Fruit fly (Drosophila melanogaster) whole organism, prepupa: ENCODE data around the gene CG31139.
A peak's percentile ranks its signal among the peaks of the same experiment; 100 is the strongest.

ENCODE experiments used
- Blimp-1 ChIP-seq: fragments of 200-800 bp; sonication (Bioruptor generic); optimal IDR thresholded peaks from 3 replicates; lab custom pipeline; 2017; ENCODE audit warnings: missing biosample characterization, missing genetic modification characterization, mild to moderate bottlenecking, moderate library complexity, missing genetic modification reagents
- CG10631 ChIP-seq: fragments of 200-800 bp; sonication (Bioruptor generic); optimal IDR thresholded peaks from 2 replicates; lab custom pipeline; 2016; ENCODE audit warnings: missing biosample characterization, missing genetic modification characterization
- CG10669 ChIP-seq: fragments of 200-800 bp; sonication (Bioruptor generic); optimal IDR thresholded peaks from 3 replicates; lab custom pipeline; 2018; ENCODE audit warnings: missing biosample characterization, mild to moderate bottlenecking, missing genetic modification characterization, moderate library complexity
- CG11294 ChIP-seq: fragments of 200-800 bp; sonication (Bioruptor generic); IDR thresholded peaks from 2 replicates; pipeline ENCODE4 v1.3.6; 2022; ENCODE audit warnings: missing biosample characterization, missing genetic modification characterization
- CG11762 ChIP-seq: fragments of 200-800 bp; sonication (Bioruptor generic); optimal IDR thresholded peaks from 3 replicates; lab custom pipeline; 2016; ENCODE audit warnings: missing biosample characterization, missing genetic modification characterization; ENCODE audit not compliant: insufficient read depth
- CG11902 ChIP-seq: fragments of 200-800 bp; sonication (Bioruptor generic); optimal IDR thresholded peaks from 3 replicates; lab custom pipeline; 2016; ENCODE audit warnings: missing biosample characterization, missing genetic modification characterization
- CG1621 ChIP-seq: fragments of 200-800 bp; sonication (Bioruptor generic); optimal IDR thresholded peaks from 3 replicates; lab custom pipeline; 2018; ENCODE audit warnings: missing biosample characterization, mild to moderate bottlenecking, missing genetic modification characterization
- CG3032 ChIP-seq: fragments of 200-800 bp; optimal IDR thresholded peaks from 2 replicates; lab custom pipeline; 2019; ENCODE audit warnings: missing biosample characterization, mild to moderate bottlenecking, missing genetic modification characterization, moderate library complexity
- CG31627 ChIP-seq: fragments of 200-800 bp; sonication (Bioruptor generic); optimal IDR thresholded peaks from 3 replicates; lab custom pipeline; 2016; ENCODE audit warnings: missing biosample characterization, missing genetic modification characterization
- CG34406 ChIP-seq: fragments of 200-800 bp; sonication (Bioruptor generic); optimal IDR thresholded peaks from 3 replicates; lab custom pipeline; 2016; ENCODE audit warnings: missing biosample characterization, missing genetic modification characterization
- CG4318 ChIP-seq: fragments of 200-800 bp; sonication (Bioruptor generic); optimal IDR thresholded peaks from 3 replicates; lab custom pipeline; 2017; ENCODE audit warnings: missing biosample characterization, mild to moderate bottlenecking, missing genetic modification characterization
- CG6163 ChIP-seq: fragments of 200-800 bp; sonication (Bioruptor generic); IDR thresholded peaks from 3 replicates; pipeline ENCODE4 v1.3.6; 2022; ENCODE audit warnings: missing biosample characterization, missing genetic modification characterization
- CG6792 ChIP-seq: fragments of 200-800 bp; sonication (Bioruptor generic); optimal IDR thresholded peaks from 3 replicates; lab custom pipeline; 2016; ENCODE audit warnings: missing biosample characterization, missing genetic modification characterization
- CG6808 ChIP-seq: fragments of 200-800 bp; sonication (Bioruptor generic); optimal IDR thresholded peaks from 3 replicates; lab custom pipeline; 2017; ENCODE audit warnings: missing biosample characterization, missing genetic modification characterization, mild to moderate bottlenecking, moderate library complexity, missing genetic modification reagents
- CG7368 ChIP-seq: fragments of 200-800 bp; sonication (Bioruptor generic); optimal IDR thresholded peaks from 3 replicates; lab custom pipeline; 2016; ENCODE audit warnings: missing biosample characterization, missing genetic modification characterization
- CG8119 ChIP-seq: fragments of 200-800 bp; sonication (Bioruptor generic); IDR thresholded peaks from 3 replicates; pipeline ENCODE4 v1.3.6; 2022; ENCODE audit warnings: missing biosample characterization, missing genetic modification characterization
- CG8319 ChIP-seq: fragments of 200-800 bp; sonication (Bioruptor generic); optimal IDR thresholded peaks from 3 replicates; lab custom pipeline; 2016; ENCODE audit warnings: missing biosample characterization, missing genetic modification characterization
- CG8632 ChIP-seq: fragments of 200-800 bp; sonication (Bioruptor generic); optimal IDR thresholded peaks from 3 replicates; lab custom pipeline; 2016; ENCODE audit warnings: missing biosample characterization, missing genetic modification characterization
- CG9139 ChIP-seq: fragments of 200-800 bp; sonication (Bioruptor generic); optimal IDR thresholded peaks from 3 replicates; lab custom pipeline; 2017; ENCODE audit warnings: missing biosample characterization, mild to moderate bottlenecking, missing genetic modification characterization
- Eip75B ChIP-seq: fragments of 200-800 bp; sonication (Bioruptor generic); optimal IDR thresholded peaks from 3 replicates; lab custom pipeline; 2016; ENCODE audit warnings: missing biosample characterization, missing genetic modification characterization
- Eip78C ChIP-seq: fragments of 200-800 bp; sonication (Bioruptor generic); peaks from one replicate; lab custom pipeline; 2016; ENCODE audit warnings: missing biosample characterization, missing genetic modification characterization
- Ets21C ChIP-seq: fragments of 200-800 bp; sonication (Bioruptor generic); optimal IDR thresholded peaks from 3 replicates; lab custom pipeline; 2016; ENCODE audit warnings: missing biosample characterization, missing genetic modification characterization
- Gug ChIP-seq: fragments of 200-800 bp; sonication (Bioruptor generic); IDR thresholded peaks from 2 replicates; pipeline ENCODE4 v1.3.6; 2022; ENCODE audit warnings: missing biosample characterization, missing genetic modification characterization
- Hr39 ChIP-seq: fragments of 200-800 bp; sonication (Bioruptor generic); optimal IDR thresholded peaks from 2 replicates; lab custom pipeline; 2016; ENCODE audit warnings: missing biosample characterization, missing genetic modification characterization
- Lpt ChIP-seq: fragments of 200-800 bp; sonication (Bioruptor generic); optimal IDR thresholded peaks from 3 replicates; lab custom pipeline; 2016; ENCODE audit warnings: missing biosample characterization, missing genetic modification characterization
- Met ChIP-seq: fragments of 200-800 bp; sonication (Bioruptor generic); optimal IDR thresholded peaks from 3 replicates; lab custom pipeline; 2016; ENCODE audit warnings: missing biosample characterization, missing genetic modification characterization
- Smox ChIP-seq: fragments of 200-800 bp; sonication (Bioruptor generic); optimal IDR thresholded peaks from 3 replicates; lab custom pipeline; 2016; ENCODE audit warnings: missing biosample characterization, missing genetic modification characterization
- Sox14 ChIP-seq: fragments of 200-800 bp; sonication (Bioruptor generic); optimal IDR thresholded peaks from 3 replicates; lab custom pipeline; 2016; ENCODE audit warnings: missing biosample characterization, missing genetic modification characterization
- achi ChIP-seq: fragments of 200-800 bp; sonication (Bioruptor generic); optimal IDR thresholded peaks from 3 replicates; lab custom pipeline; 2016; ENCODE audit warnings: missing biosample characterization, missing genetic modification characterization
- acj6 ChIP-seq: fragments of 200-800 bp; sonication (Bioruptor generic); optimal IDR thresholded peaks from 3 replicates; lab custom pipeline; 2016; ENCODE audit warnings: missing biosample characterization, missing genetic modification characterization
- dsx ChIP-seq: fragments of 200-800 bp; optimal IDR thresholded peaks from 3 replicates; lab custom pipeline; 2019; ENCODE audit warnings: missing biosample characterization, mild to moderate bottlenecking, missing genetic modification characterization, moderate library complexity; ENCODE audit not compliant: poor library complexity, severe bottlenecking
- eg ChIP-seq: fragments of 200-800 bp; sonication (Bioruptor generic); IDR thresholded peaks from 3 replicates; pipeline ENCODE4 v1.3.6; 2022; ENCODE audit warnings: missing biosample characterization, missing genetic modification characterization
- esn ChIP-seq: fragments of 200-800 bp; sonication (Bioruptor generic); optimal IDR thresholded peaks from 2 replicates; lab custom pipeline; 2016; ENCODE audit warnings: missing biosample characterization, mild to moderate bottlenecking, missing genetic modification characterization, moderate library complexity
- fd85E ChIP-seq: fragments of 200-800 bp; sonication (Bioruptor generic); optimal IDR thresholded peaks from 3 replicates; lab custom pipeline; 2016; ENCODE audit warnings: missing biosample characterization, missing genetic modification characterization
- fkh ChIP-seq: fragments of 200-800 bp; sonication (Bioruptor generic); optimal IDR thresholded peaks from 3 replicates; lab custom pipeline; 2017; ENCODE audit warnings: missing biosample characterization, mild to moderate bottlenecking, missing genetic modification characterization, moderate library complexity
- pdm3 ChIP-seq: fragments of 200-800 bp; sonication (Bioruptor generic); optimal IDR thresholded peaks from 3 replicates; lab custom pipeline; 2016; ENCODE audit warnings: missing biosample characterization, missing genetic modification characterization
- salr ChIP-seq, 2 experiments: fragments of 200-800 bp; sonication (Bioruptor generic); optimal IDR thresholded peaks; 3 replicates each; lab custom pipeline; 2016 to 2018; ENCODE audit warnings: missing biosample characterization in 2 of 2, missing genetic modification characterization in 2 of 2, mild to moderate bottlenecking in 1 of 2
- spab ChIP-seq: fragments of 200-800 bp; sonication (Bioruptor generic); optimal IDR thresholded peaks from 2 replicates; lab custom pipeline; 2017; ENCODE audit warnings: missing biosample characterization, mild to moderate bottlenecking, missing genetic modification characterization, missing genetic modification reagents
- ss ChIP-seq, 2 experiments: fragments of 200-800 bp; sonication (Bioruptor generic); optimal IDR thresholded peaks; 2 replicates in 1 of 2; 3 replicates in 1 of 2; lab custom pipeline; 2017 to 2018; ENCODE audit warnings: mild to moderate bottlenecking in 2 of 2, missing biosample characterization in 2 of 2, missing genetic modification characterization in 2 of 2, moderate library complexity in 1 of 2
- svp ChIP-seq: fragments of 200-800 bp; sonication (Bioruptor generic); peaks from one replicate; lab custom pipeline; 2016; ENCODE audit warnings: missing biosample characterization, missing genetic modification characterization
- topi ChIP-seq: fragments of 200-800 bp; sonication (Bioruptor generic); optimal IDR thresholded peaks from 3 replicates; lab custom pipeline; 2016; ENCODE audit warnings: missing biosample characterization, missing genetic modification characterization

Gene CG31139

dm6 chr3R:22753895-22754774 is 5.3 kb upstream of the CG31139 start (continued):
- TF ChIP-seq pdm3 (GFP tag; lab: Kevin White, UChicago) = no peak
- TF ChIP-seq CG6808 (GFP tag; lab: Kevin White, UChicago) = no peak
- no peak for TF ChIP-seq topi
- peak; percentile 13; the same call in 1 of the 2 replicates for TF ChIP-seq CG11294 (GFP tag; lab: Robert Waterston, UW)
- peak; percentile 38 for TF ChIP-seq achi (GFP tag; lab: Kevin White, UChicago)
- TF ChIP-seq Gug = 0 out of 2 replicates have a peak, but pooled peaks have one; percentile 22
- no peak for TF ChIP-seq fd85E (GFP tag; lab: Kevin White, UChicago)
- TF ChIP-seq fkh = no peak
- TF ChIP-seq Eip78C (GFP tag; lab: Kevin White, UChicago) = peak; percentile 78
- no peak; the same call in 2 of the 3 replicates for TF ChIP-seq CG8119 (GFP tag; lab: Robert Waterston, UW)
- peak; percentile 68 for TF ChIP-seq svp (GFP tag; lab: Kevin White, UChicago)
- peak; percentile 56; the same call in 2 of the 3 replicates for TF ChIP-seq eg (GFP tag; lab: Robert Waterston, UW)
- TF ChIP-seq Smox (GFP tag; lab: Kevin White, UChicago) = no peak
- TF ChIP-seq Lpt (GFP tag; lab: Kevin White, UChicago) = no peak
- TF ChIP-seq CG7368 (GFP tag; lab: Kevin White, UChicago) = no peak
- TF ChIP-seq CG10631 (GFP tag; lab: Kevin White, UChicago) = peak; percentile 23
- no peak for TF ChIP-seq CG8632
- TF ChIP-seq Sox14 = no peak
- TF ChIP-seq CG34406 (GFP tag; lab: Kevin White, UChicago) = no peak
- peak; percentile 14 for TF ChIP-seq esn (GFP tag; lab: Kevin White, UChicago)
- TF ChIP-seq spab (GFP tag; lab: Kevin White, UChicago) = no peak
- TF ChIP-seq CG3032 = no peak
- no peak for TF ChIP-seq CG8319 (GFP tag; lab: Kevin White, UChicago)
- peak; percentile 68 for TF ChIP-seq CG6163 (GFP tag; lab: Robert Waterston, UW)
- no peak for TF ChIP-seq CG6792 (GFP tag; lab: Kevin White, UChicago)
- no peak for TF ChIP-seq Ets21C (GFP tag; lab: Kevin White, UChicago)
- peak in 1 of 2 experiments; percentile 60 for TF ChIP-seq salr (GFP tag; optimal IDR thresholded peaks at IDR 0.05; lab: Kevin White, UChicago)

dm6 chr3R:22753600-22753894 is 4.7 kb upstream of the CG31139 start:
- TF ChIP-seq ss (GFP tag; optimal IDR thresholded peaks at IDR 0.05; lab: Kevin White, UChicago) (peak in 1 of 2 experiments; percentile 38), CG8119 (GFP tag; lab: Robert Waterston, UW) (no peak), fkh (peak; percentile 71)
- TF ChIP-seq, all 60 proteins: peak for 2

dm6 chr3R:22752929-22753328 is 4.1 kb upstream of the CG31139 start:
- TF ChIP-seq CG3032 (no peak), CG4318 (GFP tag; lab: Kevin White, UChicago) (no peak), Hr39 (no peak), CG31627 (GFP tag; lab: Kevin White, UChicago) (no peak), Gug (no peak), CG11762 (GFP tag; lab: Kevin White, UChicago) (no peak), CG9139 (no peak), CG6792 (GFP tag; lab: Kevin White, UChicago) (no peak), svp (GFP tag; lab: Kevin White, UChicago) (peak; percentile 35), CG10669 (GFP tag; lab: Kevin White, UChicago) (no peak), pdm3 (GFP tag; lab: Kevin White, UChicago) (no peak), CG11902 (GFP tag; lab: Kevin White, UChicago) (no peak), ss (GFP tag; optimal IDR thresholded peaks at IDR 0.05; lab: Kevin White, UChicago) (no peak), CG11294 (GFP tag; lab: Robert Waterston, UW) (no peak), achi (GFP tag; lab: Kevin White, UChicago) (no peak), CG1621 (no peak), CG10631 (GFP tag; lab: Kevin White, UChicago) (no peak), Blimp-1 (GFP tag; lab: Kevin White, UChicago) (no peak), Met (GFP tag; lab: Kevin White, UChicago) (no peak), dsx (GFP tag; lab: Kevin White, UChicago) (no peak), Eip75B (GFP tag; lab: Kevin White, UChicago) (no peak), Eip78C (GFP tag; lab: Kevin White, UChicago) (peak; percentile 21), CG8632 (no peak), eg (GFP tag; lab: Robert Waterston, UW) (0 out of 3 replicates have a peak, but pooled peaks have one; percentile 12), acj6 (GFP tag; lab: Kevin White, UChicago) (no peak)
